Worm (Caenorhabditis elegans) whole organism, L4/young adult: ENCODE measurements around the gene hbl-1.

Experiments used
- W03F9.2 ChIP-seq: fragments of 150-350 bp; optimal IDR thresholded peaks from 2 replicates; lab custom pipeline; 2014; ENCODE audit warnings: missing biosample characterization, missing genetic modification characterization
- dao-5 ChIP-seq: sonication (generic microtip); optimal IDR thresholded peaks from 2 replicates; lab custom pipeline; 2016; ENCODE audit warnings: missing genotype, missing genetic modification characterization, moderate library complexity, missing compliant biosample characterization
- him-1 ChIP-seq: sonication (generic microtip); optimal IDR thresholded peaks from 2 replicates; lab custom pipeline; 2016; ENCODE audit warnings: missing genotype, missing genetic modification reagents, missing genetic modification characterization, missing compliant biosample characterization

ce11 chrX:5841060-5841642, 19.2 kb downstream of the hbl-1 start, which contains the start of gene puf-9:
- TF ChIP-seq dao-5 (tag; lab: Kevin White, UChicago) (peak; percentile 61), him-1 (tag; lab: Kevin White, UChicago) (peak; percentile 96), W03F9.2 (peak; percentile 83)
